Fruit fly (Drosophila melanogaster): Measurements from ENCODE around the gene CG45690.

The CG45690 gene

dm6 chr2L:10688764-10689163 lies 30.7 kb downstream of the CG45690 start:
- no peak for TF ChIP-seq B-H1 (GFP tag; IDR thresholded peaks at IDR 0.05)
- TF ChIP-seq wdn (GFP tag; IDR thresholded peaks at IDR 0.05), result no peak
- no peak for TF ChIP-seq CG12155 (GFP tag; optimal IDR thresholded peaks at IDR 0.05)
- 0 out of 2 replicates have a peak, but pooled peaks have one; percentile 20 for TF ChIP-seq CG17612 (GFP tag; IDR thresholded peaks at IDR 0.05)
- TF ChIP-seq danr (GFP tag; IDR thresholded peaks at IDR 0.05), result no peak
- no peak for TF ChIP-seq Antp (GFP tag; optimal IDR thresholded peaks at IDR 0.05)
- TF ChIP-seq Sry-β (GFP tag; optimal IDR thresholded peaks at IDR 0.05), result no peak
- peak; percentile 53; the same call in 1 of the 3 replicates for TF ChIP-seq CG11456 (GFP tag; IDR thresholded peaks at IDR 0.05)
- no peak for TF ChIP-seq CG16813 (GFP tag; IDR thresholded peaks at IDR 0.05; ENCODE audit: partially characterized antibody)
- TF ChIP-seq Six4 (GFP tag; optimal IDR thresholded peaks at IDR 0.05), result no peak
- no peak for TF ChIP-seq mld (GFP tag; IDR thresholded peaks at IDR 0.05; ENCODE audit: partially characterized antibody)
- no peak for TF ChIP-seq CG4820 (GFP tag; optimal IDR thresholded peaks at IDR 0.05)
- peak; percentile 73; the same call in 2 of the 3 replicates for TF ChIP-seq sr (GFP tag; IDR thresholded peaks at IDR 0.05)
- TF ChIP-seq CG10543 (GFP tag; optimal IDR thresholded peaks at IDR 0.05), result no peak
- no peak for TF ChIP-seq Fer2 (tag; optimal IDR thresholded peaks at IDR 0.05)
- no peak for TF ChIP-seq phol (tag; optimal IDR thresholded peaks at IDR 0.05)
- 0 out of 2 replicates have a peak, but pooled peaks have one; percentile 11 for TF ChIP-seq CG3847 (GFP tag; IDR thresholded peaks at IDR 0.05)
- TF ChIP-seq gce (GFP tag; IDR thresholded peaks at IDR 0.05), result no peak
- TF ChIP-seq chm (GFP tag; IDR thresholded peaks at IDR 0.05), result no peak
- no peak for TF ChIP-seq zfh2 (GFP tag; optimal IDR thresholded peaks at IDR 0.05)
- no peak for TF ChIP-seq HmgD (GFP tag; optimal IDR thresholded peaks at IDR 0.05)
- TF ChIP-seq dmrt99B (tag; optimal IDR thresholded peaks at IDR 0.05), result no peak
- TF ChIP-seq CG9437 (GFP tag; optimal IDR thresholded peaks at IDR 0.05), result no peak
- no peak for TF ChIP-seq CG34376 (GFP tag; optimal IDR thresholded peaks at IDR 0.05)
- TF ChIP-seq CG9932 (GFP tag; IDR thresholded peaks at IDR 0.05), result peak; percentile 28; the same call in 1 of the 2 replicates
- TF ChIP-seq tll (GFP tag; optimal IDR thresholded peaks at IDR 0.05), result no peak
- TF ChIP-seq dysf (GFP tag; IDR thresholded peaks at IDR 0.05), result no peak
- TF ChIP-seq CG15514 (GFP tag; optimal IDR thresholded peaks at IDR 0.05), result no peak
- TF ChIP-seq Ets97D (GFP tag; optimal IDR thresholded peaks at IDR 0.05), result no peak
- no peak for TF ChIP-seq H2.0 (GFP tag; IDR thresholded peaks at IDR 0.05)
- TF ChIP-seq trh (GFP tag; optimal IDR thresholded peaks at IDR 0.05), result no peak
- no peak for TF ChIP-seq D19B (GFP tag; optimal IDR thresholded peaks at IDR 0.05)
- TF ChIP-seq bigmax (GFP tag; optimal IDR thresholded peaks at IDR 0.05), result no peak
- 0 out of 2 replicates have a peak, but pooled peaks have one; percentile 16 for TF ChIP-seq NFAT (GFP tag; IDR thresholded peaks at IDR 0.05)
- TF ChIP-seq chinmo (GFP tag; IDR thresholded peaks at IDR 0.05; ENCODE audit: partially characterized antibody), result 0 out of 4 replicates have a peak, but pooled peaks have one; percentile 18
- TF ChIP-seq cato (GFP tag; optimal IDR thresholded peaks at IDR 0.05; ENCODE audit: borderline replicate concordance), result no peak
- no peak for TF ChIP-seq lab (GFP tag; optimal IDR thresholded peaks at IDR 0.05)
- no peak for TF ChIP-seq sima (GFP tag; optimal IDR thresholded peaks at IDR 0.05)
- no peak for TF ChIP-seq CG15601 (tag; optimal IDR thresholded peaks at IDR 0.05)
- TF ChIP-seq cas (GFP tag; IDR thresholded peaks at IDR 0.05), result 0 out of 2 replicates have a peak, but pooled peaks have one; percentile 27
- no peak for TF ChIP-seq pum (GFP tag; optimal IDR thresholded peaks at IDR 0.05)
- TF ChIP-seq Lim3 (GFP tag; IDR thresholded peaks at IDR 0.05), result no peak
- TF ChIP-seq Jarid2 (GFP tag; optimal IDR thresholded peaks at IDR 0.05), result no peak
- TF ChIP-seq chn (GFP tag; optimal IDR thresholded peaks at IDR 0.05), result no peak
- TF ChIP-seq CG4404 (GFP tag; IDR thresholded peaks at IDR 0.05), result no peak
- TF ChIP-seq HHEX (GFP tag; optimal IDR thresholded peaks at IDR 0.05), result no peak
- TF ChIP-seq jigr1 (GFP tag; IDR thresholded peaks at IDR 0.05), result no peak
- peak; percentile 28 for TF ChIP-seq Med (GFP tag)
- TF ChIP-seq sisA (GFP tag; IDR thresholded peaks at IDR 0.05), result 0 out of 2 replicates have a peak, but pooled peaks have one; percentile 15
- TF ChIP-seq CG12769 (tag; optimal IDR thresholded peaks at IDR 0.05), result no peak
- TF ChIP-seq Oli (tag; optimal IDR thresholded peaks at IDR 0.05), result no peak

Measured in whole organism, embryonic.